Worm (Caenorhabditis elegans) whole organism, midembryonic: Measurements from ENCODE around the gene F10G7.10.

ENCODE experiments used
- T22C8.4 ChIP-seq: fragments of 200-800 bp; sonication (Bioruptor generic); IDR thresholded peaks from 2 replicates; pipeline ENCODE4 v1.3.6; 2022; ENCODE audit warnings: missing genetic modification characterization, missing compliant biosample characterization
- cog-1 ChIP-seq: sonication (generic microtip); optimal IDR thresholded peaks from 2 replicates; lab custom pipeline; 2016; ENCODE audit warnings: missing genetic modification characterization, missing compliant biosample characterization
- flt-1 ChIP-seq: fragments of 200-800 bp; sonication (Bioruptor generic); IDR thresholded peaks from 2 replicates; pipeline ENCODE4 v1.3.6; 2022; ENCODE audit warnings: missing genetic modification characterization, missing compliant biosample characterization
- klf-2 ChIP-seq: fragments of 200-800 bp; sonication (Bioruptor generic); conservative IDR thresholded peaks from 2 replicates; pipeline ENCODE4 v1.3.6; 2022; ENCODE audit warnings: missing genetic modification reagents, missing genetic modification characterization, missing compliant biosample characterization
- med-1 ChIP-seq: sonication (generic microtip); optimal IDR thresholded peaks from 2 replicates; lab custom pipeline; 2017; ENCODE audit warnings: missing genetic modification characterization, mild to moderate bottlenecking, missing compliant biosample characterization, antibody characterized with exemption, missing genetic modification reagents; ENCODE audit not compliant: insufficient read depth
- ref-1 ChIP-seq: fragments of 200-800 bp; sonication (Bioruptor generic); conservative IDR thresholded peaks from 2 replicates; pipeline ENCODE4 v1.3.6; 2022; ENCODE audit warnings: missing genetic modification reagents, missing genetic modification characterization, missing compliant biosample characterization
- tab-1 ChIP-seq: fragments of 200-800 bp; sonication (Bioruptor generic); IDR thresholded peaks from 2 replicates; pipeline ENCODE4 v1.3.6; 2022; ENCODE audit warnings: missing genetic modification characterization, missing compliant biosample characterization
- ztf-23 ChIP-seq: fragments of 200-800 bp; sonication (Bioruptor generic); IDR thresholded peaks from 2 replicates; pipeline ENCODE4 v1.3.6; 2022; ENCODE audit warnings: missing genetic modification reagents, missing genetic modification characterization, missing compliant biosample characterization
- ztf-29 ChIP-seq: fragments of 200-800 bp; sonication (Bioruptor generic); IDR thresholded peaks from 2 replicates; pipeline ENCODE4 v1.3.6; 2022; ENCODE audit warnings: missing genetic modification reagents, missing genetic modification characterization, missing compliant biosample characterization

F10G7.10 gene

ce11 chrII:4733848-4734247, 7.8 kb upstream of the F10G7.10 start, which contains the start of gene F41C3.11:
Gene F41C3.11, minus strand, starts transcription at chrII:4733948.
- TF ChIP-seq cog-1 (tag; lab: Kevin White, UChicago) = no peak
- no peak for TF ChIP-seq tab-1
- TF ChIP-seq T22C8.4 (GFP tag; lab: Robert Waterston, UW) = no peak
- no peak for TF ChIP-seq klf-2 (GFP tag; lab: Robert Waterston, UW)
- TF ChIP-seq flt-1 (GFP tag; lab: Robert Waterston, UW) = no peak
- no peak for TF ChIP-seq ref-1 (GFP tag; lab: Robert Waterston, UW)
- TF ChIP-seq ztf-29 (GFP tag; lab: Robert Waterston, UW) = no peak
- TF ChIP-seq ztf-23 (GFP tag; lab: Robert Waterston, UW) = no peak
- no peak for TF ChIP-seq med-1 (GFP tag; lab: Kevin White, UChicago)

- TF ChIP-seq cog-1 (tag; lab: Kevin White, UChicago) (no peak), klf-2 (GFP tag; lab: Robert Waterston, UW) (no peak), med-1 (GFP tag; lab: Kevin White, UChicago) (no peak), ref-1 (GFP tag; lab: Robert Waterston, UW) (no peak), flt-1 (GFP tag; lab: Robert Waterston, UW) (no peak), ztf-29 (GFP tag; lab: Robert Waterston, UW) (no peak), tab-1 (no peak), T22C8.4 (GFP tag; lab: Robert Waterston, UW) (no peak), ztf-23 (GFP tag; lab: Robert Waterston, UW) (no peak)
Observed at ce11 chrII:4729733-4730132, 3.7 kb upstream of the F10G7.10 start, which contains the start of gene F41C3.7. Gene F41C3.7, plus strand, starts transcription at chrII:4730033.

- TF ChIP-seq tab-1 (no peak), T22C8.4 (GFP tag; lab: Robert Waterston, UW) (no peak), klf-2 (GFP tag; lab: Robert Waterston, UW) (no peak), cog-1 (tag; lab: Kevin White, UChicago) (no peak), ref-1 (GFP tag; lab: Robert Waterston, UW) (no peak)
Observed at ce11 chrII:4728687-4729086, 2.6 kb upstream of the F10G7.10 start.

ce11 chrII:4727769-4728168, 1.7 kb upstream of the F10G7.10 start, which contains the start of gene ttr-41:
Gene ttr-41, minus strand, starts transcription at chrII:4727869.
- TF ChIP-seq ref-1 (GFP tag; lab: Robert Waterston, UW) (no peak), T22C8.4 (GFP tag; lab: Robert Waterston, UW) (no peak), cog-1 (tag; lab: Kevin White, UChicago) (no peak), tab-1 (no peak), klf-2 (GFP tag; lab: Robert Waterston, UW) (no peak), flt-1 (GFP tag; lab: Robert Waterston, UW) (no peak), ztf-23 (GFP tag; lab: Robert Waterston, UW) (no peak), med-1 (GFP tag; lab: Kevin White, UChicago) (no peak), ztf-29 (GFP tag; lab: Robert Waterston, UW) (no peak)

ce11 chrII:4726750-4727384, 803 bp upstream of the F10G7.10 start:
- no peak for TF ChIP-seq ztf-23 (GFP tag; lab: Robert Waterston, UW)
- TF ChIP-seq cog-1 (tag; lab: Kevin White, UChicago) = no peak
- no peak for TF ChIP-seq ztf-29 (GFP tag; lab: Robert Waterston, UW)
- no peak for TF ChIP-seq tab-1

ce11 chrII:4715676-4716075, 10.4 kb downstream of the F10G7.10 start, which contains the start of gene F41C3.8:
Gene F41C3.8, plus strand, starts transcription at chrII:4716046.
- no peak for TF ChIP-seq med-1 (GFP tag; lab: Kevin White, UChicago)
- TF ChIP-seq ztf-23 (GFP tag; lab: Robert Waterston, UW) = no peak
- TF ChIP-seq tab-1 = no peak
- no peak for TF ChIP-seq cog-1 (tag; lab: Kevin White, UChicago)
- no peak for TF ChIP-seq ztf-29 (GFP tag; lab: Robert Waterston, UW)
- no peak for TF ChIP-seq klf-2 (GFP tag; lab: Robert Waterston, UW)
- TF ChIP-seq flt-1 (GFP tag; lab: Robert Waterston, UW) = no peak
- no peak for TF ChIP-seq ref-1 (GFP tag; lab: Robert Waterston, UW)
- no peak for TF ChIP-seq T22C8.4 (GFP tag; lab: Robert Waterston, UW)

ce11 chrII:4710813-4711212, 15.3 kb downstream of the F10G7.10 start:
- no peak for TF ChIP-seq cog-1 (tag; lab: Kevin White, UChicago)
- TF ChIP-seq med-1 (GFP tag; lab: Kevin White, UChicago) = no peak

ce11 chrII:4710120-4710519, 15.9 kb downstream of the F10G7.10 start, which contains the start of gene tag-151:
Gene tag-151, plus strand, starts transcription at chrII:4710277.
- TF ChIP-seq flt-1 (GFP tag; lab: Robert Waterston, UW) = no peak
- no peak for TF ChIP-seq klf-2 (GFP tag; lab: Robert Waterston, UW)
- no peak for TF ChIP-seq ztf-23 (GFP tag; lab: Robert Waterston, UW)
- TF ChIP-seq tab-1 = no peak
- TF ChIP-seq cog-1 (tag; lab: Kevin White, UChicago) = no peak
- no peak for TF ChIP-seq ztf-29 (GFP tag; lab: Robert Waterston, UW)
- no peak for TF ChIP-seq ref-1 (GFP tag; lab: Robert Waterston, UW)

ce11 chrII:4706359-4706871, 19.6 kb downstream of the F10G7.10 start, which contains the start of the genes F10G7.9 and tsn-1:
Gene F10G7.9, minus strand, starts transcription at chrII:4706485.
Gene tsn-1, plus strand, starts transcription at chrII:4706821.
- TF ChIP-seq ref-1 (GFP tag; lab: Robert Waterston, UW) (no peak), flt-1 (GFP tag; lab: Robert Waterston, UW) (no peak), T22C8.4 (GFP tag; lab: Robert Waterston, UW) (no peak), tab-1 (no peak), cog-1 (tag; lab: Kevin White, UChicago) (no peak), ztf-23 (GFP tag; lab: Robert Waterston, UW) (no peak), ztf-29 (GFP tag; lab: Robert Waterston, UW) (no peak), med-1 (GFP tag; lab: Kevin White, UChicago) (no peak), klf-2 (GFP tag; lab: Robert Waterston, UW) (no peak)
